Worm (Caenorhabditis elegans) whole organism, L1 larva: Measurements from ENCODE around the gene rfp-1.
"Not testable (repeated sequence)": the region's sequence is repeated elsewhere in the genome, so short reads cannot be mapped to it uniquely, and the experiment has no call there.

Experiments used
- dpl-1 ChIP-seq, 3 experiments: fragments of 150-350 bp in 2 of 3; sonication (generic microtip) in 1 of 3; optimal IDR thresholded peaks; 2 replicates each; lab custom pipeline; 2014 to 2017; ENCODE audit warnings: missing biosample characterization in 3 of 3, missing genetic modification characterization in 3 of 3, missing genetic modification reagents in 3 of 3
- jun-1 ChIP-seq: fragments of 150-350 bp; optimal IDR thresholded peaks from 2 replicates; lab custom pipeline; 2014; ENCODE audit warnings: missing biosample characterization, missing genetic modification reagents, missing genetic modification characterization
- snpc-4 ChIP-seq: fragments of 150-350 bp; optimal IDR thresholded peaks from 2 replicates; lab custom pipeline; 2014; ENCODE audit warnings: missing biosample characterization, missing genetic modification characterization
- ztf-11 ChIP-seq, 2 experiments: sonication (generic microtip); optimal IDR thresholded peaks; 2 replicates each; lab custom pipeline; 2016 to 2017; ENCODE audit warnings: missing genetic modification characterization in 2 of 2, missing biosample characterization in 1 of 2, missing compliant biosample characterization in 1 of 2

DNA sequence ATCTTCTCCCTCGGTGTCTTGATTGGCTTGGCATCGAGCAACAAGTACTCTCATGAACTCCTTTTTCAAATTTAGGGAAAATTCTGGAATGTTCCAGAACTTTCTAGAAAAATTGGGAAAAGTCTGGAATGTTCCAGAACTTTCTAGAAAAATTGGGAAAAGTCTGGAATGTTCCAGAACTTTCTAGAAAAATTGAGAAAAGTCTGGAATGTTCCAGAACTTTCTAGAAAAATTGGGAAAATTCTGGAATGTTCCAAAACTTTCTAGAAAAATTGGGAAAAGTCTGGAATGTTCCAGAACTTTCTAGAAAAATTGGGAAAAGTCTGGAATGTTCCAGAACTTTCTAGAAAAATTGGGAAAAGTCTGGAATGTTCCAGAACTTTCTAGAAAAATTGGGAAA, 14.1 kb upstream of the rfp-1 start, which contains the start of gene ZC262.7:
- TF ChIP-seq ztf-11 (tag; optimal IDR thresholded peaks at IDR 0.05; lab: Kevin White, UChicago); jun-1 (tag; lab: Kevin White, UChicago); snpc-4 (tag; lab: Kevin White, UChicago); dpl-1 (GFP tag; optimal IDR thresholded peaks at IDR 0.05; lab: Kevin White, UChicago): not testable (repeated sequence)
